Fruit fly (Drosophila melanogaster) whole organism, embryonic: ENCODE data around the gene prtp.
A peak's percentile ranks its signal among the peaks of the same experiment; 100 is the strongest.

Source experiments
- Bdp1 ChIP-seq: fragments of 200-800 bp; sonication (Bioruptor generic); optimal IDR thresholded peaks from 3 replicates; lab custom pipeline; 2016; ENCODE audit warnings: missing biosample characterization, missing genetic modification characterization
- CG12769 ChIP-seq: fragments of 200-800 bp; sonication (Bioruptor generic); optimal IDR thresholded peaks from 2 replicates; lab custom pipeline; 2019; ENCODE audit warnings: missing biosample characterization, mild to moderate bottlenecking, missing genetic modification characterization, moderate library complexity
- CG13624 ChIP-seq: fragments of 200-800 bp; sonication (Bioruptor generic); optimal IDR thresholded peaks from 2 replicates; lab custom pipeline; 2016; ENCODE audit warnings: missing biosample characterization, missing genetic modification characterization
- CG14860 ChIP-seq: fragments of 200-800 bp; sonication (Bioruptor generic); IDR thresholded peaks from 3 replicates; pipeline ENCODE4 v1.3.6; 2022; ENCODE audit warnings: missing biosample characterization, missing genetic modification characterization; ENCODE audit not compliant: partially characterized antibody
- CG1529 ChIP-seq: fragments of 200-800 bp; sonication (Bioruptor generic); optimal IDR thresholded peaks from 3 replicates; lab custom pipeline; 2018; ENCODE audit warnings: missing biosample characterization, missing genetic modification characterization
- CG1602 ChIP-seq: fragments of 200-800 bp; sonication (Bioruptor generic); optimal IDR thresholded peaks from 3 replicates; lab custom pipeline; 2016; ENCODE audit warnings: missing biosample characterization, missing genetic modification characterization
- CG1603 ChIP-seq: fragments of 200-800 bp; sonication (Bioruptor generic); optimal IDR thresholded peaks from 2 replicates; lab custom pipeline; 2019; ENCODE audit warnings: missing biosample characterization, mild to moderate bottlenecking, missing genetic modification characterization, moderate library complexity
- CG17568 ChIP-seq: fragments of 200-800 bp; sonication (Bioruptor generic); optimal IDR thresholded peaks from 2 replicates; lab custom pipeline; 2018; ENCODE audit warnings: missing biosample characterization, mild to moderate bottlenecking, missing genetic modification characterization, moderate library complexity
- CG18476 ChIP-seq: fragments of 200-800 bp; sonication (Bioruptor generic); optimal IDR thresholded peaks from 2 replicates; lab custom pipeline; 2016; ENCODE audit warnings: missing biosample characterization, mild to moderate bottlenecking, missing genetic modification characterization
- CG34376 ChIP-seq: fragments of 200-800 bp; sonication (Bioruptor generic); optimal IDR thresholded peaks from 2 replicates; lab custom pipeline; 2018; ENCODE audit warnings: missing biosample characterization, mild to moderate bottlenecking, missing genetic modification characterization
- CG4282 ChIP-seq: fragments of 200-800 bp; sonication (Bioruptor generic); optimal IDR thresholded peaks from 2 replicates; lab custom pipeline; 2016; ENCODE audit warnings: missing biosample characterization, missing genetic modification characterization
- CG6813 ChIP-seq: fragments of 200-800 bp; sonication (Bioruptor generic); optimal IDR thresholded peaks from 2 replicates; lab custom pipeline; 2017; ENCODE audit warnings: missing biosample characterization, missing genetic modification characterization, mild to moderate bottlenecking, moderate library complexity, missing genetic modification reagents
- CG7271 ChIP-seq: fragments of 200-800 bp; sonication (Bioruptor generic); optimal IDR thresholded peaks from 2 replicates; lab custom pipeline; 2018; ENCODE audit warnings: missing biosample characterization, mild to moderate bottlenecking, missing genetic modification characterization, moderate library complexity
- CG7745 ChIP-seq: fragments of 200-800 bp; sonication (Bioruptor generic); optimal IDR thresholded peaks from 2 replicates; lab custom pipeline; 2018; ENCODE audit warnings: missing biosample characterization, mild to moderate bottlenecking, missing genetic modification characterization, moderate library complexity
- CG8944 ChIP-seq: fragments of 200-800 bp; sonication (Bioruptor generic); optimal IDR thresholded peaks from 3 replicates; lab custom pipeline; 2016; ENCODE audit warnings: missing biosample characterization, missing genetic modification characterization
- CG9817 ChIP-seq: fragments of 200-800 bp; sonication (Bioruptor generic); optimal IDR thresholded peaks from 2 replicates; lab custom pipeline; 2018; ENCODE audit warnings: missing biosample characterization, mild to moderate bottlenecking, missing genetic modification characterization, moderate library complexity
- CG9876 ChIP-seq: fragments of 200-800 bp; sonication (Bioruptor generic); optimal IDR thresholded peaks from 2 replicates; lab custom pipeline; 2016; ENCODE audit warnings: missing biosample characterization, missing genetic modification characterization
- CrebB ChIP-seq: fragments of 200-800 bp; sonication (Bioruptor generic); optimal IDR thresholded peaks from 3 replicates; lab custom pipeline; 2018; ENCODE audit warnings: missing biosample characterization, mild to moderate bottlenecking, missing genetic modification characterization
- D19A ChIP-seq: fragments of 200-800 bp; optimal IDR thresholded peaks from 3 replicates; lab custom pipeline; 2019; ENCODE audit warnings: missing biosample characterization, mild to moderate bottlenecking, missing genetic modification characterization, moderate library complexity
- Deaf1 ChIP-seq: fragments of 200-800 bp; optimal IDR thresholded peaks from 3 replicates; lab custom pipeline; 2019; ENCODE audit warnings: missing biosample characterization, mild to moderate bottlenecking, missing genetic modification characterization, moderate library complexity
- Eip74EF ChIP-seq, 2 experiments: fragments of 200-800 bp in 1 of 2; fragments of >200 bp in 1 of 2; sonication (Bioruptor generic) in 1 of 2; optimal IDR thresholded peaks; 2 replicates each; lab custom pipeline; 2017 to 2019; ENCODE audit warnings: missing biosample characterization in 2 of 2, missing genetic modification characterization in 2 of 2, mild to moderate bottlenecking in 1 of 2, moderate library complexity in 1 of 2
- Fer1 ChIP-seq: fragments of 200-800 bp; sonication (Bioruptor generic); optimal IDR thresholded peaks from 2 replicates; lab custom pipeline; 2017; ENCODE audit warnings: missing biosample characterization, mild to moderate bottlenecking, missing genetic modification characterization
- Hmr ChIP-seq: fragments of 200-800 bp; sonication (Bioruptor generic); optimal IDR thresholded peaks from 3 replicates; lab custom pipeline; 2017; ENCODE audit warnings: mild to moderate bottlenecking, missing biosample characterization, missing genetic modification reagents, missing genetic modification characterization
- Hmx ChIP-seq: fragments of 200-800 bp; sonication (Bioruptor generic); optimal IDR thresholded peaks from 2 replicates; lab custom pipeline; 2016; ENCODE audit warnings: missing biosample characterization, missing genetic modification characterization
- Med ChIP-seq: fragments of 200-800 bp; sonication (Bioruptor generic); peaks from one replicate; lab custom pipeline; 2016; ENCODE audit warnings: missing biosample characterization, missing genetic modification characterization, mild to moderate bottlenecking, inconsistent platforms, moderate library complexity
- Nf-YB ChIP-seq: fragments of 200-800 bp; sonication (Bioruptor generic); optimal IDR thresholded peaks from 3 replicates; lab custom pipeline; 2019; ENCODE audit warnings: missing biosample characterization, mild to moderate bottlenecking, missing genetic modification characterization, moderate library complexity
- PHDP ChIP-seq: fragments of 200-800 bp; sonication (Bioruptor generic); optimal IDR thresholded peaks from 3 replicates; lab custom pipeline; 2018; ENCODE audit warnings: missing biosample characterization, mild to moderate bottlenecking, missing genetic modification characterization, moderate library complexity
- Poxn ChIP-seq: fragments of 200-800 bp; sonication (Bioruptor generic); IDR thresholded peaks from 2 replicates; pipeline ENCODE4 v1.3.6; 2022; ENCODE audit warnings: missing biosample characterization, missing genetic modification characterization
- Sin3A ChIP-seq: fragments of >200 bp; optimal IDR thresholded peaks from 2 replicates; lab custom pipeline; 2018
- Sox102F ChIP-seq: fragments of 200-800 bp; sonication (Bioruptor generic); optimal IDR thresholded peaks from 2 replicates; lab custom pipeline; 2018; ENCODE audit warnings: missing biosample characterization, mild to moderate bottlenecking, missing genetic modification characterization, moderate library complexity
- ash1 ChIP-seq: fragments of 200-800 bp; sonication (Bioruptor generic); optimal IDR thresholded peaks from 2 replicates; lab custom pipeline; 2018; ENCODE audit warnings: missing biosample characterization, mild to moderate bottlenecking, missing genetic modification characterization
- bbx ChIP-seq: fragments of 200-800 bp; sonication (Bioruptor generic); IDR thresholded peaks from 2 replicates; pipeline ENCODE4 v1.3.6; 2022; ENCODE audit warnings: missing biosample characterization, missing genetic modification characterization; ENCODE audit not compliant: partially characterized antibody
- chif ChIP-seq, 2 experiments: fragments of 200-800 bp; sonication (Bioruptor generic); optimal IDR thresholded peaks; 3 replicates each; lab custom pipeline; 2016; ENCODE audit warnings: missing biosample characterization in 2 of 2, missing genetic modification characterization in 2 of 2
- disco-r ChIP-seq: fragments of 200-800 bp; sonication (Bioruptor generic); optimal IDR thresholded peaks from 2 replicates; lab custom pipeline; 2016; ENCODE audit warnings: missing biosample characterization, missing genetic modification characterization
- exex ChIP-seq: fragments of 200-800 bp; sonication (Bioruptor generic); optimal IDR thresholded peaks from 4 replicates; lab custom pipeline; 2018; ENCODE audit warnings: missing biosample characterization, mild to moderate bottlenecking, missing genetic modification characterization, moderate library complexity
- fd3F ChIP-seq: fragments of 200-800 bp; sonication (Bioruptor generic); optimal IDR thresholded peaks from 2 replicates; lab custom pipeline; 2018; ENCODE audit warnings: missing biosample characterization, mild to moderate bottlenecking, missing genetic modification characterization, moderate library complexity
- gro ChIP-seq: fragments of 200-800 bp; sonication (Bioruptor generic); optimal IDR thresholded peaks from 2 replicates; lab custom pipeline; 2016; ENCODE audit warnings: missing biosample characterization, missing genetic modification characterization
- h ChIP-seq: fragments of >200 bp; optimal IDR thresholded peaks from 2 replicates; lab custom pipeline; 2017
- mirr ChIP-seq: fragments of 200-800 bp; sonication (Bioruptor generic); optimal IDR thresholded peaks from 3 replicates; lab custom pipeline; 2018; ENCODE audit warnings: missing biosample characterization, mild to moderate bottlenecking, missing genetic modification characterization
- otp ChIP-seq: fragments of 200-800 bp; sonication (Bioruptor generic); IDR thresholded peaks from 3 replicates; pipeline ENCODE4, ENCODE4 v1.3.6; 2022; ENCODE audit warnings: missing biosample characterization, missing genetic modification characterization
- phol ChIP-seq: fragments of 200-800 bp; sonication (Bioruptor generic); optimal IDR thresholded peaks from 3 replicates; lab custom pipeline; 2018; ENCODE audit warnings: missing biosample characterization, mild to moderate bottlenecking, missing genetic modification characterization, moderate library complexity
- sna ChIP-seq: fragments of 200-800 bp; sonication (Bioruptor generic); IDR thresholded peaks from 2 replicates; pipeline ENCODE4 v1.3.6; 2022; ENCODE audit warnings: missing biosample characterization, missing genetic modification characterization; ENCODE audit not compliant: partially characterized antibody
- sug ChIP-seq: fragments of 200-800 bp; optimal IDR thresholded peaks from 2 replicates; lab custom pipeline; 2019; ENCODE audit warnings: missing biosample characterization, mild to moderate bottlenecking, missing genetic modification characterization, moderate library complexity
- trh ChIP-seq: fragments of 200-800 bp; sonication (Bioruptor generic); optimal IDR thresholded peaks from 2 replicates; lab custom pipeline; 2016; ENCODE audit warnings: missing biosample characterization, missing genetic modification characterization
- vfl ChIP-seq: fragments of 200-800 bp; sonication (Bioruptor generic); optimal IDR thresholded peaks from 2 replicates; lab custom pipeline; 2016; ENCODE audit warnings: missing biosample characterization, missing genetic modification characterization
- z ChIP-seq: fragments of 200-800 bp; sonication (Bioruptor generic); IDR thresholded peaks from 3 replicates; pipeline ENCODE4 v1.3.6; 2022; ENCODE audit warnings: missing biosample characterization, missing genetic modification characterization
- zf30C ChIP-seq: fragments of 200-800 bp; sonication (Bioruptor generic); optimal IDR thresholded peaks from 3 replicates; lab custom pipeline; 2018; ENCODE audit warnings: missing biosample characterization, mild to moderate bottlenecking, missing genetic modification characterization

Gene prtp

dm6 chrX:11715937-11716730 is 422 bp upstream of the prtp start (continued):
- TF ChIP-seq CG1529 (peak; percentile 84), otp (peak; percentile 70; the same call in 2 of the 3 replicates), CG9817 (tag; lab: Kevin White, UChicago) (peak; percentile 83), Bdp1 (GFP tag; lab: Kevin White, UChicago) (peak; percentile 77), CG6813 (GFP tag; lab: Kevin White, UChicago) (peak; percentile 81), PHDP (peak; percentile 88), CG13624 (peak; percentile 95)

dm6 chrX:11717892-11718291 is 1.3 kb downstream of the prtp start:
- no peak for TF ChIP-seq Poxn
- TF ChIP-seq Deaf1 = no peak
- TF ChIP-seq sug = peak; percentile 42
- TF ChIP-seq Med (GFP tag; lab: Kevin White, UChicago) = peak; percentile 0
- peak; percentile 73 for TF ChIP-seq exex
- peak; percentile 67 for TF ChIP-seq CG34376 (GFP tag; lab: Kevin White, UChicago)
- no peak for TF ChIP-seq CG14860

dm6 chrX:11720138-11720537 is 3.6 kb downstream of the prtp start, which contains the start of gene Tango10:
Tango10 (plus strand) TSS chrX:11720245.
- TF ChIP-seq CG12769 (no peak), CG18476 (GFP tag; lab: Kevin White, UChicago) (peak; percentile 23), D19A (tag; lab: Kevin White, UChicago) (peak; percentile 12), chif (GFP tag; optimal IDR thresholded peaks at IDR 0.05; lab: Kevin White, UChicago) (peak; percentile 1 to 26), CG7271 (no peak), Nf-YB (GFP tag; lab: Kevin White, UChicago) (no peak), disco-r (GFP tag; lab: Kevin White, UChicago) (no peak), CG9876 (peak; percentile 18), CG17568 (no peak), CG8944 (GFP tag; lab: Kevin White, UChicago) (no peak), phol (tag; lab: Kevin White, UChicago) (peak; percentile 86), Hmx (GFP tag; lab: Kevin White, UChicago) (peak; percentile 17), CG4282 (peak; percentile 22), zf30C (GFP tag; lab: Kevin White, UChicago) (no peak), Eip74EF (GFP tag; optimal IDR thresholded peaks at IDR 0.05; lab: Kevin White, UChicago) (no peak), sna (GFP tag; lab: Robert Waterston, UW) (peak; percentile 91), CrebB (tag; lab: Kevin White, UChicago) (no peak), Sin3A (lab: Kevin White, UChicago) (peak; percentile 64), ash1 (GFP tag; lab: Kevin White, UChicago) (no peak), CG1603 (peak; percentile 79), Hmr (GFP tag; lab: Kevin White, UChicago) (peak; percentile 57), CG9817 (tag; lab: Kevin White, UChicago) (peak; percentile 43), trh (peak; percentile 7), Fer1 (GFP tag; lab: Kevin White, UChicago) (peak; percentile 57), gro (GFP tag; lab: Kevin White, UChicago) (peak; percentile 71), mirr (GFP tag; lab: Kevin White, UChicago) (no peak), vfl (peak; percentile 27), CG7745 (tag; lab: Kevin White, UChicago) (no peak), h (lab: Kevin White, UChicago) (no peak), bbx (no peak; the same call in 1 of the 2 replicates), Sox102F (GFP tag; lab: Kevin White, UChicago) (peak; percentile 66), fd3F (GFP tag; lab: Kevin White, UChicago) (no peak), Med (GFP tag; lab: Kevin White, UChicago) (peak; percentile 78), z (GFP tag; lab: Robert Waterston, UW) (no peak), CG1602 (GFP tag; lab: Kevin White, UChicago) (peak; percentile 34)
